Fruit fly (Drosophila melanogaster): Measurements from ENCODE around the gene RluA-2.

Gene RluA-2

DNA sequence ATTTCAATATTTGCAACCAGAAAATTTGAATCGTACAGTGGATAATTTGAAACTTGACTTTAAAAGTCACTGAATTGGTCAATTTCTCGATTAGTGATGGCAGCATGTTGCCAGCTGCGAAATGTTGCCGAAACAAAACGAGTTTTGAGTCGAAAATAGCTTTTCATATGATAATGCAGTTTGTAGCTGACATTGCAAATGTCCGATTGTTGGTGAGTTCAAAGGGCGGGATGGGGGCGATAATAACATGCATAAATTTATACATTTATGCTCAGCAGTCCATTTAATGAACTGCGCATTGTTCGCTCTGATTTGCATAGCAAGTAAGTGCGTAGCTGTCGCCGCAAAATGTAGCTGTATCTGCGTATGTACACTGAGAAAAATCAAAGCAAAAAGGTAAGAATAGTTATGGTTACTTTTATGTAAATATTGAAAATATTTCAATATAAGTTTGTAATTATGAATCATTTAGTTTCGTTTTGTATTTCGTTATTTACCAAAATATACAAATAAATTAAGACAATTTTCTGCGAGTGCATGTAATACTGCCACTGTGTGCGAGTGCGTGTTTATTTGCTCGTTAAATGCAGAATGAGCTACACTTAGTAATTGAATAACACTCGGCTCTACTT, 50.2 kb downstream of the RluA-2 start, which contains the start of gene Lip4 (continued):
- peak; percentile 81 for TF ChIP-seq lab (GFP tag; optimal IDR thresholded peaks at IDR 0.05)
- TF ChIP-seq Rfx (GFP tag; IDR thresholded peaks at IDR 0.05) = peak; percentile 79
- TF ChIP-seq ind (GFP tag; optimal IDR thresholded peaks at IDR 0.05) = peak; percentile 76
- TF ChIP-seq CG34376 (GFP tag; optimal IDR thresholded peaks at IDR 0.05) = no peak
- peak; percentile 8 for TF ChIP-seq CG7928 (GFP tag; optimal IDR thresholded peaks at IDR 0.05)
- peak; percentile 44 for TF ChIP-seq trem (tag; optimal IDR thresholded peaks at IDR 0.05)
- no peak for TF ChIP-seq CG33557 (GFP tag; optimal IDR thresholded peaks at IDR 0.05)
- TF ChIP-seq CG17912 (GFP tag; optimal IDR thresholded peaks at IDR 0.05) = no peak
- TF ChIP-seq CG13296 (GFP tag; optimal IDR thresholded peaks at IDR 0.05) = peak; percentile 80
- TF ChIP-seq al (GFP tag; IDR thresholded peaks at IDR 0.05) = no peak
- no peak for TF ChIP-seq Bgb (GFP tag; IDR thresholded peaks at IDR 0.05; ENCODE audit: partially characterized antibody)
- no peak for TF ChIP-seq pfk (GFP tag; optimal IDR thresholded peaks at IDR 0.05)
- TF ChIP-seq toy (GFP tag; IDR thresholded peaks at IDR 0.05) = peak; percentile 52; the same call in 1 of the 2 replicates
- no peak for TF ChIP-seq MTF-1 (GFP tag; optimal IDR thresholded peaks at IDR 0.05; ENCODE audit: borderline replicate concordance)
- peak; percentile 3 for TF ChIP-seq sima (GFP tag; optimal IDR thresholded peaks at IDR 0.05)
- no peak for TF ChIP-seq tll (GFP tag; optimal IDR thresholded peaks at IDR 0.05)
- TF ChIP-seq Eip74EF (GFP tag; optimal IDR thresholded peaks at IDR 0.05) = peak in 1 of 2 experiments; percentile 67
- TF ChIP-seq ems (GFP tag; optimal IDR thresholded peaks at IDR 0.05) = peak; percentile 62
- peak; percentile 14 for TF ChIP-seq Atf-2 (GFP tag; optimal IDR thresholded peaks at IDR 0.05)
- TF ChIP-seq Spps (tag; optimal IDR thresholded peaks at IDR 0.05) = peak; percentile 17
- 0 out of 3 replicates have a peak, but pooled peaks have one; percentile 52 for TF ChIP-seq C15 (GFP tag; IDR thresholded peaks at IDR 0.05)
- no peak for TF ChIP-seq CG3163 (GFP tag; optimal IDR thresholded peaks at IDR 0.05)
- no peak for TF ChIP-seq CG6791 (GFP tag; IDR thresholded peaks at IDR 0.05; ENCODE audit: partially characterized antibody)
- no peak for TF ChIP-seq sna (GFP tag; IDR thresholded peaks at IDR 0.05; ENCODE audit: partially characterized antibody)
- TF ChIP-seq CG16815 (GFP tag; optimal IDR thresholded peaks at IDR 0.05) = no peak
- no peak for TF ChIP-seq Hey (tag; optimal IDR thresholded peaks at IDR 0.05)
- TF ChIP-seq NC2β (GFP tag; optimal IDR thresholded peaks at IDR 0.05) = peak; percentile 22
- peak; percentile 65 for TF ChIP-seq CG10654 (GFP tag; optimal IDR thresholded peaks at IDR 0.05)
- peak; percentile 80 for TF ChIP-seq CG17361 (GFP tag; IDR thresholded peaks at IDR 0.05)
- peak; percentile 14 for TF ChIP-seq schlank (tag; optimal IDR thresholded peaks at IDR 0.05)
- TF ChIP-seq maf-S (GFP tag; optimal IDR thresholded peaks at IDR 0.05) = peak; percentile 22
- TF ChIP-seq tx (GFP tag; optimal IDR thresholded peaks at IDR 0.05) = peak; percentile 8
- TF ChIP-seq CG4328 (GFP tag; optimal IDR thresholded peaks at IDR 0.05) = peak; percentile 38
- peak; percentile 62 for TF ChIP-seq CG12219 (GFP tag; optimal IDR thresholded peaks at IDR 0.05)
- peak; percentile 55 for TF ChIP-seq run (tag; optimal IDR thresholded peaks at IDR 0.05)
- peak; percentile 52 for TF ChIP-seq CG1529 (GFP tag; optimal IDR thresholded peaks at IDR 0.05)
- no peak for TF ChIP-seq zen2 (GFP tag; IDR thresholded peaks at IDR 0.05; ENCODE audit: partially characterized antibody)
- TF ChIP-seq sd (tag; optimal IDR thresholded peaks at IDR 0.05) = peak; percentile 45
- TF ChIP-seq CG17186 (GFP tag; optimal IDR thresholded peaks at IDR 0.05) = no peak
- no peak for TF ChIP-seq Sin3A (optimal IDR thresholded peaks at IDR 0.05)
- peak; percentile 79 for TF ChIP-seq CG30403 (GFP tag; optimal IDR thresholded peaks at IDR 0.05)
- peak; percentile 76; the same call in 2 of the 3 replicates for TF ChIP-seq so (GFP tag; IDR thresholded peaks at IDR 0.05)
- TF ChIP-seq sim (GFP tag; IDR thresholded peaks at IDR 0.05) = no peak
- peak; percentile 57 for TF ChIP-seq Nf-YC (tag; optimal IDR thresholded peaks at IDR 0.05)
- no peak for TF ChIP-seq Scr (GFP tag; IDR thresholded peaks at IDR 0.05; ENCODE audit: partially characterized antibody)
- no peak for TF ChIP-seq fd64A (GFP tag; optimal IDR thresholded peaks at IDR 0.05)
- peak; percentile 8 for TF ChIP-seq en (GFP tag; optimal IDR thresholded peaks at IDR 0.05)
- TF ChIP-seq Opbp (GFP tag; IDR thresholded peaks at IDR 0.05; ENCODE audit: partially characterized antibody) = no peak
- TF ChIP-seq zfh1 (GFP tag; IDR thresholded peaks at IDR 0.05) = peak; percentile 69
